Worm (Caenorhabditis elegans): ENCODE data around the gene rbg-3.

DNA sequence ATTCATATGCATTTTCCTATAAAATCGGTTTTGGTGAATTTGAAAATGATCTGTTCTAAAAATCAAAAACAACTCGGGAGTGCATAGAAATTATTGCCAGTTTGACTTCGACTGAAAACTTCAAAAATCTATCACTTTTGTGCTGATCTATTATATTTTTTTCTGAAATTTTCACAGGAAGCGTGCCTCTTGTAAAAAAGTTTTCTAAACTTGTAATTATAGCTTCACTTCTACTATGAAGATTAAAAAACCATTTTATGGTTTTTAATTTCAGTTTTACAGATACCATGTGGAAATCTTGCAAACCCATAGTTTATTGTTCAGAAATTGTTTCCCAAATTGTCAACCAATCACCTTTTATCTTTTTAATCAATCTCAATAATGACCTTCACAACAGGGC, 20.2 kb upstream of the rbg-3 start, which contains the start of gene F17C8.9:
- no peak for TF ChIP-seq ref-1 (GFP tag; conservative IDR thresholded peaks at IDR 0.05)
- no peak for TF ChIP-seq cog-1 (tag; optimal IDR thresholded peaks at IDR 0.05)
- no peak for TF ChIP-seq tab-1 (GFP tag; IDR thresholded peaks at IDR 0.05)
- TF ChIP-seq med-1 (GFP tag; optimal IDR thresholded peaks at IDR 0.05; ENCODE audit: insufficient read depth) = no peak
- no peak for TF ChIP-seq T22C8.4 (GFP tag; IDR thresholded peaks at IDR 0.05)
- no peak for TF ChIP-seq ztf-23 (GFP tag; IDR thresholded peaks at IDR 0.05)
- no peak for TF ChIP-seq flt-1 (GFP tag; IDR thresholded peaks at IDR 0.05)
- TF ChIP-seq klf-2 (GFP tag; conservative IDR thresholded peaks at IDR 0.05) = no peak
